Worm (Caenorhabditis elegans): ENCODE measurements around the gene scav-2.

DNA sequence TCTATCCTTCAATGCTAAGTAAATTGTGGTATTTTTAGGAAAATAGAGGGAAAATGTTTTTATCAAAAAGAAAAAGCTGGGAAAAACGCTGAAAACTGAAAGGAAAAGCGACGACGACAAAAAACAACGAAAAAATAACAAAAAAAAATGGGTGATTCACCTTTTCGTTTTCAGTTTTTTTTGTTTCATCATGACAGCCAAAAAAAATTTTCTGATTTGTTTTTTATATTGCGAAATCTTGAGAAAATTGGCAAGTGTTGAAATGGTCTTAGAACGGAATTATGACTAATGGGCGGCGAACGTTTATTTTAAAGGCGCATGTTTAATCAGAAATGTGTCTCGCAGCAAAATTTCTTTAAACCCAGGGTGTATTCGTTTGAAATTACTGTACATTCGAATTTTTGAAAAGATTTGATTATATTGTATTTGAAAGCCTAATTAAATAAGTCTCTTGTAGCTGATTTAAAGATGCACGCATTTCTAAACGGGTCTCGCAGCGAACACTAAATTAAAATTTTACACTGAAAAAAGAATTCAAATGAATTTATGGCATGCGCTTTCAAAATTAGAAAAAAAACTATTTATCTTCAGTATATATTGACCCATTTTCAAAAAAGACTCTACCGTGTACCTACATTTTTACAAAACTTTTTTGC lies 19.3 kb downstream of the scav-2 start:
- no peak for TF ChIP-seq F55B11.4 (tag; optimal IDR thresholded peaks at IDR 0.05; ENCODE audit: borderline replicate concordance, insufficient read depth)
- no peak for TF ChIP-seq nhr-27 (tag; optimal IDR thresholded peaks at IDR 0.05)
- TF ChIP-seq dpl-1 (GFP tag; optimal IDR thresholded peaks at IDR 0.05): no peak
- no peak for TF ChIP-seq mxl-1 (tag; optimal IDR thresholded peaks at IDR 0.05)
- TF ChIP-seq B0035.1 (tag; optimal IDR thresholded peaks at IDR 0.05): no peak
- no peak for TF ChIP-seq ets-4 (GFP tag; optimal IDR thresholded peaks at IDR 0.05)
- no peak for TF ChIP-seq ztf-22 (GFP tag; optimal IDR thresholded peaks at IDR 0.05)
- TF ChIP-seq him-1 (tag; optimal IDR thresholded peaks at IDR 0.05): no peak
- TF ChIP-seq nhr-90 (tag; optimal IDR thresholded peaks at IDR 0.05): no peak
- no peak for TF ChIP-seq tlf-1 (GFP tag; optimal IDR thresholded peaks at IDR 0.05)
- no peak for TF ChIP-seq nhr-80 (tag; optimal IDR thresholded peaks at IDR 0.05)

Measured in whole organism, young adult.